Fruit fly (Drosophila melanogaster) whole organism, embryonic: ENCODE measurements around the gene CG34266.

Source experiments
- Awh ChIP-seq: fragments of 200-800 bp; sonication (Bioruptor generic); IDR thresholded peaks from 2 replicates; pipeline ENCODE4, ENCODE4 v1.3.6; 2022; ENCODE audit warnings: missing biosample characterization, missing genetic modification characterization
- CG10366 ChIP-seq: fragments of 200-800 bp; sonication (Bioruptor generic); IDR thresholded peaks from 2 replicates; pipeline ENCODE4 v1.3.6; 2022; ENCODE audit warnings: missing biosample characterization, missing genetic modification characterization
- CG10654 ChIP-seq: fragments of 200-800 bp; sonication (Bioruptor generic); optimal IDR thresholded peaks from 2 replicates; lab custom pipeline; 2016; ENCODE audit warnings: missing biosample characterization, missing genetic modification characterization
- CG11456 ChIP-seq: fragments of 200-800 bp; sonication (Bioruptor generic); IDR thresholded peaks from 3 replicates; pipeline ENCODE4 v1.3.6; 2022; ENCODE audit warnings: missing biosample characterization, missing genetic modification characterization
- CG11560 ChIP-seq: fragments of 200-800 bp; sonication (Bioruptor generic); IDR thresholded peaks from 3 replicates; pipeline ENCODE4 v1.3.6; 2022; ENCODE audit warnings: missing biosample characterization, missing genetic modification characterization
- CG13287 ChIP-seq: fragments of 200-800 bp; sonication (Bioruptor generic); IDR thresholded peaks from 2 replicates; pipeline ENCODE4 v1.3.6; 2022; ENCODE audit warnings: missing biosample characterization, missing genetic modification characterization; ENCODE audit not compliant: partially characterized antibody
- CG13624 ChIP-seq: fragments of 200-800 bp; sonication (Bioruptor generic); optimal IDR thresholded peaks from 2 replicates; lab custom pipeline; 2016; ENCODE audit warnings: missing biosample characterization, missing genetic modification characterization
- CG14710 ChIP-seq: fragments of 200-800 bp; sonication (Bioruptor generic); optimal IDR thresholded peaks from 3 replicates; lab custom pipeline; 2019; ENCODE audit warnings: missing biosample characterization, mild to moderate bottlenecking, missing genetic modification characterization, moderate library complexity
- CG15269 ChIP-seq: fragments of 200-800 bp; sonication (Bioruptor generic); optimal IDR thresholded peaks from 2 replicates; lab custom pipeline; 2018; ENCODE audit warnings: missing biosample characterization, mild to moderate bottlenecking, missing genetic modification characterization, moderate library complexity
- CG1602 ChIP-seq: fragments of 200-800 bp; sonication (Bioruptor generic); optimal IDR thresholded peaks from 3 replicates; lab custom pipeline; 2016; ENCODE audit warnings: missing biosample characterization, missing genetic modification characterization
- CG16813 ChIP-seq: fragments of 200-800 bp; sonication (Bioruptor generic); IDR thresholded peaks from 3 replicates; pipeline ENCODE4 v1.3.6; 2022; ENCODE audit warnings: missing biosample characterization, missing genetic modification characterization; ENCODE audit not compliant: partially characterized antibody
- CG17359 ChIP-seq: fragments of 200-800 bp; sonication (Bioruptor generic); optimal IDR thresholded peaks from 3 replicates; lab custom pipeline; 2018; ENCODE audit warnings: missing biosample characterization, mild to moderate bottlenecking, missing genetic modification characterization, moderate library complexity
- CG17361 ChIP-seq: fragments of 200-800 bp; sonication (Bioruptor generic); IDR thresholded peaks from 3 replicates; pipeline ENCODE4 v1.3.6; 2022; ENCODE audit warnings: missing biosample characterization, missing genetic modification characterization
- CG1792 ChIP-seq: fragments of 200-800 bp; sonication (Bioruptor generic); optimal IDR thresholded peaks from 2 replicates; lab custom pipeline; 2016; ENCODE audit warnings: missing biosample characterization, missing genetic modification characterization
- CG2116 ChIP-seq: fragments of 200-800 bp; sonication (Bioruptor generic); optimal IDR thresholded peaks from 3 replicates; lab custom pipeline; 2018; ENCODE audit warnings: missing biosample characterization, mild to moderate bottlenecking, missing genetic modification characterization
- CG43689 ChIP-seq: fragments of 200-800 bp; sonication (Bioruptor generic); IDR thresholded peaks from 2 replicates; pipeline ENCODE4 v1.3.6; 2022; ENCODE audit warnings: missing biosample characterization, missing genetic modification characterization
- CG6175 ChIP-seq: fragments of 200-800 bp; sonication (Bioruptor generic); IDR thresholded peaks from 3 replicates; pipeline ENCODE4 v1.3.6; 2022; ENCODE audit warnings: missing biosample characterization, missing genetic modification characterization
- CG6254 ChIP-seq: fragments of 200-800 bp; sonication (Bioruptor generic); optimal IDR thresholded peaks from 3 replicates; lab custom pipeline; 2017; ENCODE audit warnings: mild to moderate bottlenecking, missing biosample characterization, missing genetic modification reagents, missing genetic modification characterization
- CG7372 ChIP-seq: fragments of 200-800 bp; sonication (Bioruptor generic); IDR thresholded peaks from 2 replicates; pipeline ENCODE4 v1.3.6; 2022; ENCODE audit warnings: missing biosample characterization, missing genetic modification characterization
- CG9437 ChIP-seq: fragments of 200-800 bp; sonication (Bioruptor generic); optimal IDR thresholded peaks from 2 replicates; lab custom pipeline; 2018; ENCODE audit warnings: missing biosample characterization, mild to moderate bottlenecking, missing genetic modification characterization
- CG9932 ChIP-seq: fragments of 200-800 bp; sonication (Bioruptor generic); IDR thresholded peaks from 2 replicates; pipeline ENCODE4 v1.3.6; 2022; ENCODE audit warnings: missing biosample characterization, missing genetic modification characterization
- Camta ChIP-seq: fragments of 200-800 bp; sonication (Bioruptor generic); optimal IDR thresholded peaks from 2 replicates; lab custom pipeline; 2016; ENCODE audit warnings: missing biosample characterization, missing genetic modification characterization
- Chrac-16 ChIP-seq: fragments of 200-800 bp; sonication (Bioruptor generic); optimal IDR thresholded peaks from 3 replicates; lab custom pipeline; 2016; ENCODE audit warnings: missing biosample characterization, missing genetic modification characterization
- Mad ChIP-seq: fragments of 200-800 bp; sonication (Bioruptor generic); optimal IDR thresholded peaks from 2 replicates; lab custom pipeline; 2016; ENCODE audit warnings: missing biosample characterization, missing genetic modification characterization
- NFAT ChIP-seq: fragments of 200-800 bp; sonication (Bioruptor generic); IDR thresholded peaks from 2 replicates; pipeline ENCODE4 v1.3.6; 2022; ENCODE audit warnings: missing biosample characterization, missing genetic modification characterization
- Neu2 ChIP-seq: fragments of 200-800 bp; sonication (Bioruptor generic); optimal IDR thresholded peaks from 3 replicates; lab custom pipeline; 2016; ENCODE audit warnings: missing biosample characterization, missing genetic modification characterization, borderline replicate concordance
- NfI ChIP-seq: fragments of 200-800 bp; sonication (Bioruptor generic); optimal IDR thresholded peaks from 3 replicates; lab custom pipeline; 2018; ENCODE audit warnings: missing biosample characterization, mild to moderate bottlenecking, missing genetic modification characterization, moderate library complexity
- Pdp1 ChIP-seq, 2 experiments: fragments of 200-800 bp; sonication (Bioruptor generic); optimal IDR thresholded peaks; 3 replicates each; lab custom pipeline; 2016; ENCODE audit warnings: missing biosample characterization in 2 of 2, missing genetic modification characterization in 2 of 2, mild to moderate bottlenecking in 1 of 2, moderate library complexity in 1 of 2
- Sox102F ChIP-seq: fragments of 200-800 bp; sonication (Bioruptor generic); optimal IDR thresholded peaks from 2 replicates; lab custom pipeline; 2018; ENCODE audit warnings: missing biosample characterization, mild to moderate bottlenecking, missing genetic modification characterization, moderate library complexity
- Sry-δ ChIP-seq: fragments of 200-800 bp; sonication (Bioruptor generic); optimal IDR thresholded peaks from 2 replicates; lab custom pipeline; 2016; ENCODE audit warnings: missing biosample characterization, missing genetic modification characterization
- Ssrp ChIP-seq: fragments of 200-800 bp; sonication (Bioruptor generic); optimal IDR thresholded peaks from 2 replicates; lab custom pipeline; 2018; ENCODE audit warnings: missing biosample characterization, mild to moderate bottlenecking, missing genetic modification characterization, moderate library complexity
- Taf1 ChIP-seq: fragments of 200-800 bp; sonication (Bioruptor generic); IDR thresholded peaks from 2 replicates; pipeline ENCODE4 v1.3.6; 2022; ENCODE audit warnings: missing biosample characterization, missing genetic modification characterization
- Tbp ChIP-seq: fragments of >200 bp; optimal IDR thresholded peaks from 2 replicates; lab custom pipeline; 2018; ENCODE audit warnings: missing biosample characterization, missing genetic modification characterization
- Trl ChIP-seq, 3 experiments: fragments of >200 bp in 2 of 3; fragments of 200-800 bp in 1 of 3; sonication (Bioruptor generic) in 1 of 3; optimal IDR thresholded peaks; 2 replicates in 1 of 3; 3 replicates in 2 of 3; lab custom pipeline; 2016 to 2017; ENCODE audit warnings: missing biosample characterization in 1 of 3, missing genetic modification characterization in 1 of 3
- Vsx1 ChIP-seq: fragments of 200-800 bp; sonication (Bioruptor generic); optimal IDR thresholded peaks from 2 replicates; lab custom pipeline; 2017; ENCODE audit warnings: missing biosample characterization, mild to moderate bottlenecking, missing genetic modification characterization, missing genetic modification reagents
- ase ChIP-seq: fragments of 200-800 bp; sonication (Bioruptor generic); IDR thresholded peaks from 3 replicates; pipeline ENCODE4 v1.3.6; 2022; ENCODE audit warnings: missing biosample characterization, missing genetic modification characterization
- bsh ChIP-seq, 2 experiments: fragments of 200-800 bp; sonication (Bioruptor generic); optimal IDR thresholded peaks; 2 replicates each; lab custom pipeline; 2017 to 2018; ENCODE audit warnings: mild to moderate bottlenecking in 2 of 2, missing biosample characterization in 2 of 2, missing genetic modification characterization in 2 of 2, moderate library complexity in 1 of 2
- crp ChIP-seq, 2 experiments: fragments of 200-800 bp; sonication (Bioruptor generic); optimal IDR thresholded peaks; 2 replicates in 1 of 2; 3 replicates in 1 of 2; lab custom pipeline; 2017; ENCODE audit warnings: missing biosample characterization in 2 of 2, missing genetic modification characterization in 2 of 2, mild to moderate bottlenecking in 1 of 2, moderate library complexity in 1 of 2
- dati ChIP-seq: fragments of 200-800 bp; sonication (Bioruptor generic); IDR thresholded peaks from 2 replicates; pipeline ENCODE4 v1.3.6; 2022; ENCODE audit warnings: missing biosample characterization, missing genetic modification characterization
- dmrt11E ChIP-seq: fragments of 200-800 bp; sonication (Bioruptor generic); optimal IDR thresholded peaks from 3 replicates; lab custom pipeline; 2018; ENCODE audit warnings: missing biosample characterization, mild to moderate bottlenecking, missing genetic modification characterization, moderate library complexity
- jing ChIP-seq: fragments of 200-800 bp; sonication (Bioruptor generic); optimal IDR thresholded peaks from 2 replicates; lab custom pipeline; 2018; ENCODE audit warnings: missing biosample characterization, mild to moderate bottlenecking, missing genetic modification characterization
- nmo ChIP-seq: fragments of 200-800 bp; sonication (Bioruptor generic); optimal IDR thresholded peaks from 2 replicates; lab custom pipeline; 2018; ENCODE audit warnings: missing biosample characterization, mild to moderate bottlenecking, missing genetic modification characterization, moderate library complexity
- prd ChIP-seq, 3 experiments: fragments of >200 bp in 2 of 3; fragments of 200-800 bp in 1 of 3; sonication (Bioruptor generic) in 1 of 3; optimal IDR thresholded peaks in 2 of 3; IDR thresholded peaks in 1 of 3; 2 replicates in 2 of 3; 3 replicates in 1 of 3; pipeline versions ENCODE4 v1.3.6 to Lab custom; 2017 to 2022; ENCODE audit warnings: missing biosample characterization in 1 of 3, missing genetic modification characterization in 1 of 3
- row ChIP-seq: fragments of 200-800 bp; sonication (Bioruptor generic); IDR thresholded peaks from 3 replicates; pipeline ENCODE4 v1.3.6; 2022; ENCODE audit warnings: missing biosample characterization, missing genetic modification characterization
- slbo ChIP-seq: fragments of 200-800 bp; sonication (Bioruptor generic); IDR thresholded peaks from 2 replicates; pipeline ENCODE4 v1.3.6; 2022; ENCODE audit warnings: missing biosample characterization, missing genetic modification characterization
- slou ChIP-seq: fragments of 200-800 bp; sonication (Bioruptor generic); optimal IDR thresholded peaks from 3 replicates; lab custom pipeline; 2016; ENCODE audit warnings: missing biosample characterization, missing genetic modification characterization
- sqz ChIP-seq: fragments of 200-800 bp; sonication (Bioruptor generic); optimal IDR thresholded peaks from 3 replicates; lab custom pipeline; 2018; ENCODE audit warnings: missing biosample characterization, mild to moderate bottlenecking, missing genetic modification characterization
- toy ChIP-seq: fragments of 200-800 bp; sonication (Bioruptor generic); IDR thresholded peaks from 2 replicates; pipeline ENCODE4 v1.3.6; 2022; ENCODE audit warnings: missing biosample characterization, missing genetic modification characterization
- vvl ChIP-seq: fragments of 200-800 bp; sonication (Bioruptor generic); IDR thresholded peaks from 2 replicates; pipeline ENCODE4 v1.3.6; 2022; ENCODE audit warnings: missing biosample characterization, missing genetic modification characterization

CG34266 gene

DNA sequence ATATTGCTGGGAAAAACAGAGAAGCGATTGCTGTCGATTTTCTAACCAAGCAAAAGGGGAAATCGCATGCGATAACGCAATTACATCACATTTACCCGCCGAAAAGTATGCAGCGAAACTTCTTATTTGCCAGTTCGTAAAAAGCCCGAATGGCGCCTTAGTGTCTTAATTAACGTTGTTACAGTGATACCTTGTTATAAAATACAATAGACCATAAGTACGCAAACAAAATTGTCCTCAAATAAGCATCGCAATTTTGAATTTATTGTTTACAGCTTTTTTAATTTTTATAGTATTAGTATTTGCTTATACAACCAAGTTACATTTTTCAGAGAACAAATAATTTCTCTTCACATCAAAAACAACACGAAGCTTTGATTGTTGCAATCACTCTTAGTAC is 13.1 kb downstream of the CG34266 start (continued):
- TF ChIP-seq dati (GFP tag; lab: Robert Waterston, UW): peak; percentile 52; the same call in 1 of the 2 replicates
- 0 out of 3 replicates have a peak, but pooled peaks have one; percentile 31 for TF ChIP-seq ase (GFP tag; lab: Robert Waterston, UW)
- TF ChIP-seq CG15269 (tag; lab: Kevin White, UChicago): peak; percentile 35
- peak; percentile 31; the same call in 1 of the 2 replicates for TF ChIP-seq CG7372 (GFP tag; lab: Robert Waterston, UW)
- TF ChIP-seq Taf1: 0 out of 2 replicates have a peak, but pooled peaks have one; percentile 11
- peak; percentile 80 for TF ChIP-seq CG11456
- TF ChIP-seq vvl: peak; percentile 71
- TF ChIP-seq nmo (GFP tag; lab: Kevin White, UChicago): peak; percentile 17
- peak; percentile 1 for TF ChIP-seq CG14710
- 0 out of 2 replicates have a peak, but pooled peaks have one; percentile 14 for TF ChIP-seq toy (GFP tag; lab: Robert Waterston, UW)
- TF ChIP-seq crp (GFP tag; optimal IDR thresholded peaks at IDR 0.05; lab: Kevin White, UChicago): no peak
- no peak for TF ChIP-seq slou (GFP tag; lab: Kevin White, UChicago)
- TF ChIP-seq bsh (GFP tag; optimal IDR thresholded peaks at IDR 0.05; lab: Kevin White, UChicago): peak in 1 of 2 experiments; percentile 44
- TF ChIP-seq NfI (GFP tag; lab: Kevin White, UChicago): peak; percentile 0
- TF ChIP-seq Mad: no peak
- no peak for TF ChIP-seq CG9437 (GFP tag; lab: Kevin White, UChicago)
- no peak for TF ChIP-seq CG16813 (GFP tag; lab: Robert Waterston, UW)
- no peak for TF ChIP-seq CG13624 (GFP tag; lab: Kevin White, UChicago)
- TF ChIP-seq Pdp1 (GFP tag; optimal IDR thresholded peaks at IDR 0.05; lab: Kevin White, UChicago): peak in 1 of 2 experiments; percentile 90
- TF ChIP-seq Sox102F (GFP tag; lab: Kevin White, UChicago): peak; percentile 46
- peak; percentile 60; the same call in 1 of the 2 replicates for TF ChIP-seq CG9932 (GFP tag; lab: Robert Waterston, UW)
- no peak for TF ChIP-seq jing (GFP tag; lab: Kevin White, UChicago)
- TF ChIP-seq Awh (GFP tag; lab: Robert Waterston, UW): peak; percentile 57; the same call in 1 of the 2 replicates
- TF ChIP-seq Ssrp (tag; lab: Kevin White, UChicago): peak; percentile 23
- TF ChIP-seq CG6254 (GFP tag; lab: Kevin White, UChicago): no peak
- TF ChIP-seq Camta: peak; percentile 24
- TF ChIP-seq Vsx1: peak; percentile 41
- no peak for TF ChIP-seq CG11560 (tag; lab: Robert Waterston, UW)
- no peak for TF ChIP-seq Tbp (GFP tag; lab: Kevin White, UChicago)
- TF ChIP-seq Sry-δ (GFP tag; lab: Kevin White, UChicago): no peak
- TF ChIP-seq NFAT (GFP tag; lab: Robert Waterston, UW): peak; percentile 57; the same call in 1 of the 2 replicates
- peak; percentile 61 for TF ChIP-seq CG10366 (GFP tag; lab: Robert Waterston, UW)
- no peak for TF ChIP-seq CG1792 (GFP tag; lab: Kevin White, UChicago)
- TF ChIP-seq Chrac-16: peak; percentile 13
- TF ChIP-seq CG43689 (GFP tag; lab: Robert Waterston, UW): 0 out of 2 replicates have a peak, but pooled peaks have one; percentile 36
- TF ChIP-seq slbo (GFP tag; lab: Robert Waterston, UW): peak; percentile 64
- TF ChIP-seq row (GFP tag; lab: Robert Waterston, UW): peak; percentile 56
- peak; percentile 23 for TF ChIP-seq CG1602
- TF ChIP-seq CG17361 (GFP tag; lab: Robert Waterston, UW): 0 out of 3 replicates have a peak, but pooled peaks have one; percentile 20
- TF ChIP-seq sqz (GFP tag; lab: Kevin White, UChicago): no peak
- no peak for TF ChIP-seq CG2116 (GFP tag; lab: Kevin White, UChicago)
- TF ChIP-seq dmrt11E: no peak
- TF ChIP-seq CG17359: peak; percentile 15
- no peak for TF ChIP-seq prd (optimal IDR thresholded peaks at IDR 0.05; lab: Kevin White, UChicago)
- TF ChIP-seq prd (GFP tag; IDR thresholded peaks at IDR 0.05; lab: Robert Waterston, UW): peak; percentile 42; the same call in 1 of the 3 replicates
- 0 out of 3 replicates have a peak, but pooled peaks have one; percentile 8 for TF ChIP-seq CG6175 (GFP tag; lab: Robert Waterston, UW)
- TF ChIP-seq CG13287: peak; percentile 57; the same call in 1 of the 2 replicates
- TF ChIP-seq Neu2 (GFP tag; lab: Kevin White, UChicago): no peak
- no peak for TF ChIP-seq Trl (optimal IDR thresholded peaks at IDR 0.05; lab: Kevin White, UChicago)
- no peak for TF ChIP-seq Trl (GFP tag; optimal IDR thresholded peaks at IDR 0.05; lab: Kevin White, UChicago)
- no peak for TF ChIP-seq CG10654 (GFP tag; lab: Kevin White, UChicago)
